Fruit fly (Drosophila melanogaster): ENCODE results near the gene CG10340.

- TF ChIP-seq Sin3A (optimal IDR thresholded peaks at IDR 0.05) (no peak), ttk (optimal IDR thresholded peaks at IDR 0.05) (no peak)
Measured at dm6 chr3R:16615009-16615408, 818 bp upstream of the CG10340 start, which contains the start of gene CG17562.
